Fruit fly (Drosophila melanogaster) whole organism, embryonic: ENCODE measurements around the gene CG31743.

Experiments
- CG12155 ChIP-seq: fragments of 200-800 bp; sonication (Bioruptor generic); optimal IDR thresholded peaks from 3 replicates; lab custom pipeline; 2016; ENCODE audit warnings: missing biosample characterization, missing genetic modification characterization
- CG4854 ChIP-seq: fragments of 200-800 bp; sonication (Bioruptor generic); optimal IDR thresholded peaks from 2 replicates; lab custom pipeline; 2016; ENCODE audit warnings: missing biosample characterization, missing genetic modification characterization, inconsistent platforms
- CG6689 ChIP-seq: fragments of 200-800 bp; sonication (Bioruptor generic); IDR thresholded peaks from 2 replicates; pipeline ENCODE4 v1.3.6; 2022; ENCODE audit warnings: missing biosample characterization, missing genetic modification characterization
- CG8924 ChIP-seq: fragments of 200-800 bp; optimal IDR thresholded peaks from 3 replicates; lab custom pipeline; 2019; ENCODE audit warnings: missing biosample characterization, mild to moderate bottlenecking, missing genetic modification characterization, moderate library complexity
- fru ChIP-seq: fragments of >200 bp; optimal IDR thresholded peaks from 2 replicates; lab custom pipeline; 2017
- gt ChIP-seq: fragments of 200-800 bp; sonication (Bioruptor generic); IDR thresholded peaks from 2 replicates; pipeline ENCODE4 v1.3.6; 2022; ENCODE audit warnings: missing biosample characterization, missing genetic modification characterization

dm6 chr2L:16909290-16909689 is 30.0 kb downstream of the CG31743 start:
- no peak for TF ChIP-seq CG12155 (GFP tag; lab: Kevin White, UChicago)
- TF ChIP-seq gt = no peak
- no peak for TF ChIP-seq CG6689
- TF ChIP-seq fru (lab: Kevin White, UChicago) = no peak
- TF ChIP-seq CG4854 = no peak
- no peak for TF ChIP-seq CG8924
